Fruit fly (Drosophila melanogaster) whole organism: ENCODE data around the gene CG7896.

Experiments
- psq ChIP-seq: fragments of >200 bp; optimal IDR thresholded peaks from 2 replicates; lab custom pipeline; 2017
- usp ChIP-seq: fragments of >200 bp; optimal IDR thresholded peaks from 2 replicates; lab custom pipeline; 2017; ENCODE audit warnings: missing biosample characterization, missing genetic modification characterization, mixed read lengths

DNA sequence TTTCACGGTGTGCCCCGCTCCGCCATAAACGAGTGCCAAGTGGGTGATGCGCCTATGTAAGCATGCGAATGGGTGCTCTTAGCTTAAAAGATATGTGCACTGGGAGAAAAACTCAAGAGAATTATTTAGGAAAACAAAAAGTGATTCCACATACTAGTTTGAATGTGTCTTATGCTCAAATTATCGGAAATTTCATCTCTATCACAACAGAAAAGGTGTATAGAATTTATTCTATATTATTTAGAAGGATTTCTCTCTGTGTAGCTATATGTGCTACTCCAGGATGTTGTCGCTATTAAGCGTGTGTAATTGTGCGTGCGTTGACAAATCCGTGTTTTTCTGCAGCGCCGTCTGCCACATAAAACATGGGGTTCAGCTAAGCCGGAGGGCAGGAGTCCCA lies 23.9 kb upstream of the CG7896 start:
- TF ChIP-seq psq (no peak), usp (GFP tag; lab: Kevin White, UChicago) (no peak)
